Worm (Caenorhabditis elegans): ENCODE data around the gene K01A6.5.

- TF ChIP-seq pqm-1 (tag; optimal IDR thresholded peaks at IDR 0.05) (no peak), nfya-1 (tag; optimal IDR thresholded peaks at IDR 0.05) (no peak), F13H6.1 (tag; optimal IDR thresholded peaks at IDR 0.05) (no peak), tbx-7 (tag; optimal IDR thresholded peaks at IDR 0.05) (no peak), C08G9.2 (tag; optimal IDR thresholded peaks at IDR 0.05) (no peak)
Measured at ce11 chrIV:11740204-11740603, 2.3 kb upstream of the K01A6.5 start, which contains the start of gene K01A6.4.

All from whole organism, late embryonic.